Worm (Caenorhabditis elegans): ENCODE data around the gene fbxa-71.

The fbxa-71 gene

DNA sequence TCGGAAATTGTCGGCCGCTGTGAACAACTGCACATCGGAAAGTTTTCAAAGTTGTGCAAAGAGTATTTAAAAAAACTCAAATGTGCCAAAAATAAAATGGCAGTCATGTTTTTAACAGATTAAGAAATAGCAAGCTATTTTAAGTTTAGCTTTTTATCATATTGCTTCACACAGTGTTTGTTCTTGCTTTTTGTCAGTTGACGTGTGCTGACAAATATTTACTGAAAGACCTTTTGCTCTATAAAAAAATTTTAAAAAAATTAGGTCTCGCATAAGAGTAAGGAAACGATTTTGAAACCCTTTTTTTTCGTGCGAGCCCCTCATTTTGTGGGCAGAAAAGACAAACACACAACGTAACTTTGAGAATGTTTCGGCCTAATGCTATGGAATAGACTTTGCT is at the start of gene fbxa-71:
TSS of gene fbxa-71 (plus strand) at position 301 of the 400 bp plus-strand sequence.
- TF ChIP-seq B0310.2 (tag; optimal IDR thresholded peaks at IDR 0.05) (no peak), flt-1 (GFP tag; IDR thresholded peaks at IDR 0.05) (no peak), ets-7 (tag; optimal IDR thresholded peaks at IDR 0.05) (no peak), aly-1 (tag; optimal IDR thresholded peaks at IDR 0.05) (no peak), hmg-4 (GFP tag; optimal IDR thresholded peaks at IDR 0.05) (no peak)

DNA sequence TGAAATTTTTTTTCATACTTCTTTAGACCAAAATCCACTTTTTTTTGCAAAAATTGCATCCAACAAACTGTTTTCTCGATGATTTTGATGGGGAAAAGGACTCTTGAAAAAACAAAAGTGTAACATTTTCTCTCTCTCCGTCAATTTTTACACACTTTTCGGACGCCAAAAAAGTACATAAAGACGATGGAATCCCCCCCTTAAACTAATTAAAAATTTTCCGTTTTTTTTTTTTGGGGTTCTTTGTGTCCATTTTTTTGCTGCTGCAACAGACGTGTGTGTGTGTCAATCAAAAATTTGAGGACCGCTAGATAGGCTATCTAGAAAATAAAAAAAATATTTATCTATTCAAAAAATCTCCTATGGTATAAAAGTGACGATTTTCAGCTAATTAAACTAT is 47.8 kb upstream of the fbxa-71 start, which contains the start of gene C39B5.5:
TSS of gene C39B5.5 (plus strand) at position 301 of the 400 bp plus-strand sequence.
- no peak for TF ChIP-seq hnd-1 (tag; optimal IDR thresholded peaks at IDR 0.05)

DNA sequence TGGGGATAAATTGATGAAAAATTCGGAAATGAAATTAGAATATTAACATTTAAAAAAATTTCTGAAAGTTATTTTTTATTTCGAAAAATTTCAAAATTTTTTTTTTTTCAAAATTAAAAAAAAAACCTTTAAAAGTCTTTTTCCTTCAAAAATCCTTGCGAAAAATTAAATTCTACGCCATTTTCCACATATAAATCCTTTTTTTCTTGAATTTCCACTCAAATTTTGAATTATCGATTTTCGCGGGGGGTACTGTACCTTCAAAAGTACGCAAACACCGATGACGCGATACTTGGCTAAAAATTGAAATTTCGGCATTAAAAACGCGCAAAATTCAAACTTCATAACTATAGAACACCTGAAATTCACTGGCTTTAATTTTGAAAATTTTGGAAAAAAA is 45.0 kb upstream of the fbxa-71 start:
- no peak for TF ChIP-seq aly-1 (tag; optimal IDR thresholded peaks at IDR 0.05)
- TF ChIP-seq flt-1 (GFP tag; IDR thresholded peaks at IDR 0.05), result no peak
- TF ChIP-seq tbx-11 (GFP tag; IDR thresholded peaks at IDR 0.05), result no peak
- TF ChIP-seq hmbx-1 (tag; optimal IDR thresholded peaks at IDR 0.05), result no peak
- no peak for TF ChIP-seq B0310.2 (tag; optimal IDR thresholded peaks at IDR 0.05)
- TF ChIP-seq hmg-4 (GFP tag; optimal IDR thresholded peaks at IDR 0.05), result no peak
- no peak for TF ChIP-seq F13C5.2 (tag; optimal IDR thresholded peaks at IDR 0.05)
- no peak for TF ChIP-seq tbx-37 (GFP tag; conservative IDR thresholded peaks at IDR 0.05)
- no peak for TF ChIP-seq scrt-1 (GFP tag; IDR thresholded peaks at IDR 0.05)
- TF ChIP-seq ceh-13 (GFP tag; optimal IDR thresholded peaks at IDR 0.05), result no peak
- TF ChIP-seq sea-1 (GFP tag; conservative IDR thresholded peaks at IDR 0.05), result no peak
- no peak for TF ChIP-seq ama-1 (optimal IDR thresholded peaks at IDR 0.05)
- no peak for TF ChIP-seq hnd-1 (tag; optimal IDR thresholded peaks at IDR 0.05)

DNA sequence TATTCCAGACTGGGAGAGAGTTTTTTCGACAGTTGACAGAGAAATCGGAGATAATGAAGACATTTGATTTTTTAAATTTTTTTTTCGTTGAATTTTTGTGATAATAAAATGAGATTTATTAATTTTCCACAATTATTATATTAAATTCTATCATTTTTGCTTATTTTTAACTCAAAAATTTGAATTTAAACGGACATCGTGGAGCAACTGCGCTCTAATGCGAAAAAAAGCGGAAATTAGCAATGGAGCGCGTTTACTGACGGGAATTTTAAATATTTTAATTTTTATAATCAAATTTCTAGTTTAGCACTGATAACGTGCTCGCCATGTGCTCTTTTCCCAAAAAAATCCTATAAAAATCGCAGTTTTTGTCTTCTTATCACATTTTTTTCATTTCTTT is 44.5 kb upstream of the fbxa-71 start, which contains the start of gene C39B5.14:
TSS of gene C39B5.14 (plus strand) at position 301 of the 400 bp plus-strand sequence.
- TF ChIP-seq scrt-1 (GFP tag; IDR thresholded peaks at IDR 0.05) (no peak), pes-1 (GFP tag; IDR thresholded peaks at IDR 0.05) (no peak), ets-7 (tag; optimal IDR thresholded peaks at IDR 0.05) (no peak), hmg-4 (GFP tag; optimal IDR thresholded peaks at IDR 0.05) (no peak), ama-1 (optimal IDR thresholded peaks at IDR 0.05) (no peak), aly-1 (tag; optimal IDR thresholded peaks at IDR 0.05) (no peak), tbx-37 (GFP tag; conservative IDR thresholded peaks at IDR 0.05) (no peak), tra-4 (tag; optimal IDR thresholded peaks at IDR 0.05) (no peak), ceh-36 (tag; optimal IDR thresholded peaks at IDR 0.05) (no peak), tbx-11 (GFP tag; IDR thresholded peaks at IDR 0.05) (no peak), hmbx-1 (tag; optimal IDR thresholded peaks at IDR 0.05) (no peak)

- TF ChIP-seq ceh-36 (tag; optimal IDR thresholded peaks at IDR 0.05), result no peak
- TF ChIP-seq scrt-1 (GFP tag; IDR thresholded peaks at IDR 0.05), result no peak
Measured at ce11 chrIII:2212343-2212742, 43.3 kb upstream of the fbxa-71 start.

DNA sequence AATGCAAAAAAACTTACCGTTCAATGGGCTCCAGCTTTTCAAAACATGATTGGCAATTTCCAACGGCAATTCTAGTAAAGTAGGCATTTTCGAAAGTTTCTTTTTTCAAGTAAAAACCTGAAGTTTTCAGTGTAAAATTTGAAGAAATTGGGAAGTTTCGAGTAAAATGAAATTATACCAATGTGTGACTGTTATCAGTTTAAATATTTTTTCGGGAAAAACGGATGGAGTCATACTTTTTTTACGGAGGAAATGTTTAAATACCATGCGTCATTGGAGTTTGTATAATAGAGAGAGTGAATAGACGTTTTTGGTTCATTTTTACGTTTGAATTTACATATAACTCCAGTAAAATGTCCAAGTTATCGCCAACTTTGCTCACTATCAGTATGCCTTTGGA is 36.2 kb upstream of the fbxa-71 start, which contains the start of gene fbxa-12:
TSS of gene fbxa-12 (plus strand) at position 301 of the 400 bp plus-strand sequence.
- no peak for TF ChIP-seq tbx-37 (GFP tag; conservative IDR thresholded peaks at IDR 0.05)
- no peak for TF ChIP-seq sea-1 (GFP tag; conservative IDR thresholded peaks at IDR 0.05)
- no peak for TF ChIP-seq pes-1 (GFP tag; IDR thresholded peaks at IDR 0.05)
- no peak for TF ChIP-seq flt-1 (GFP tag; IDR thresholded peaks at IDR 0.05)
- no peak for TF ChIP-seq hmbx-1 (tag; optimal IDR thresholded peaks at IDR 0.05)
- no peak for TF ChIP-seq ceh-13 (GFP tag; optimal IDR thresholded peaks at IDR 0.05)
- no peak for TF ChIP-seq F13C5.2 (tag; optimal IDR thresholded peaks at IDR 0.05)
- no peak for TF ChIP-seq ceh-36 (tag; optimal IDR thresholded peaks at IDR 0.05)
- TF ChIP-seq hmg-4 (GFP tag; optimal IDR thresholded peaks at IDR 0.05), result no peak
- no peak for TF ChIP-seq hnd-1 (tag; optimal IDR thresholded peaks at IDR 0.05)
- TF ChIP-seq ets-7 (tag; optimal IDR thresholded peaks at IDR 0.05), result no peak
- no peak for TF ChIP-seq aly-1 (tag; optimal IDR thresholded peaks at IDR 0.05)
- TF ChIP-seq B0310.2 (tag; optimal IDR thresholded peaks at IDR 0.05), result no peak
- TF ChIP-seq ama-1 (optimal IDR thresholded peaks at IDR 0.05), result no peak
- TF ChIP-seq tbx-11 (GFP tag; IDR thresholded peaks at IDR 0.05), result no peak
- no peak for TF ChIP-seq scrt-1 (GFP tag; IDR thresholded peaks at IDR 0.05)
- TF ChIP-seq tra-4 (tag; optimal IDR thresholded peaks at IDR 0.05), result no peak

DNA sequence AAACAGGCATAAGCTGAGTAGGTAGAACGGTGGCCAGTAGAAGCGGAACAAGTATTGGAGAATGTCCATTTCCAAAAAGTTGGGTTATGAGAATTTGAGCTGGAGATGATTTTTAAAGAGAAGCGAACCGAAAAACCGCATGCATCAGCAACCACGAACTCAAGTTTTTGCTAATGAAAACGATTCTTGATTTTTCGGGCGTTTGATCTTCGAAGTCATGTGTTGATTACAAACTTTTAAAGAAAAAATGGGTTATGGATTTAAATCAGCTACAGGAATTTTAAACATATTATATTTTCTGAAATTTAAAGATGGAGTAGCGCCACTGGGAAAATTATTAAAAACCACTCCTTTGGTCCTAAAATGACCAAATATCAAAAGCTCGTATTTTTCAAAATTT is 31.7 kb upstream of the fbxa-71 start, which contains the start of gene srd-65:
TSS of gene srd-65 (minus strand) at position 101 of the 400 bp plus-strand sequence.
- TF ChIP-seq tbx-11 (GFP tag; IDR thresholded peaks at IDR 0.05), result no peak
- TF ChIP-seq tra-4 (tag; optimal IDR thresholded peaks at IDR 0.05), result no peak
- TF ChIP-seq pes-1 (GFP tag; IDR thresholded peaks at IDR 0.05), result no peak
- no peak for TF ChIP-seq sea-1 (GFP tag; conservative IDR thresholded peaks at IDR 0.05)
- no peak for TF ChIP-seq ama-1 (optimal IDR thresholded peaks at IDR 0.05)
- TF ChIP-seq aly-1 (tag; optimal IDR thresholded peaks at IDR 0.05), result no peak
- TF ChIP-seq hmg-4 (GFP tag; optimal IDR thresholded peaks at IDR 0.05), result no peak
- no peak for TF ChIP-seq hmbx-1 (tag; optimal IDR thresholded peaks at IDR 0.05)

DNA sequence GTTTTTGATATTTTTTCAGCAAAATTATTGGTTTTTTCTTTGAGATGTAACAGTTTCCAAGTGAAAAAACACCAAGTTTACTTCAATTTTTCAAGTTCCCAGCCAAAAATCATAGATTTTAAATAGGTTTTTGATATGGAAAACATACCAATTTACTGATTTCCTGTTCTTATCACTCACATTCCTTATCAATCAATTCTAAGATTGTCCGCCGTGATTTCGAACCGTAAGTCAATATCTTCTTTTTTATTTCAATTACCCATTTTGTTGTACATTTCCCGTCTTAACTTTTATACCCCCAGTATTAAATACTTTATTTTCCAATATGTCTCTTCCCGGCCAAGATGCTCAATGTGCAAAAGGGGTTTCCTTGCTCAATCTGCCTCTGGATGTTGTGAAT is 31.1 kb upstream of the fbxa-71 start, which contains the start of gene fbxa-38:
TSS of gene fbxa-38 (plus strand) at position 195 of the 400 bp plus-strand sequence.
- no peak for TF ChIP-seq tbx-37 (GFP tag; conservative IDR thresholded peaks at IDR 0.05)
- no peak for TF ChIP-seq scrt-1 (GFP tag; IDR thresholded peaks at IDR 0.05)
- TF ChIP-seq ets-7 (tag; optimal IDR thresholded peaks at IDR 0.05), result no peak
- no peak for TF ChIP-seq pes-1 (GFP tag; IDR thresholded peaks at IDR 0.05)
- TF ChIP-seq aly-1 (tag; optimal IDR thresholded peaks at IDR 0.05), result no peak
- TF ChIP-seq hmg-4 (GFP tag; optimal IDR thresholded peaks at IDR 0.05), result no peak
- TF ChIP-seq tra-4 (tag; optimal IDR thresholded peaks at IDR 0.05), result no peak
- no peak for TF ChIP-seq ceh-36 (tag; optimal IDR thresholded peaks at IDR 0.05)
- TF ChIP-seq hnd-1 (tag; optimal IDR thresholded peaks at IDR 0.05), result no peak
- TF ChIP-seq sea-1 (GFP tag; conservative IDR thresholded peaks at IDR 0.05), result no peak
- no peak for TF ChIP-seq flt-1 (GFP tag; IDR thresholded peaks at IDR 0.05)
- TF ChIP-seq ceh-13 (GFP tag; optimal IDR thresholded peaks at IDR 0.05), result no peak
- no peak for TF ChIP-seq hmbx-1 (tag; optimal IDR thresholded peaks at IDR 0.05)
- TF ChIP-seq tbx-11 (GFP tag; IDR thresholded peaks at IDR 0.05), result no peak
- TF ChIP-seq B0310.2 (tag; optimal IDR thresholded peaks at IDR 0.05), result no peak
- no peak for TF ChIP-seq F13C5.2 (tag; optimal IDR thresholded peaks at IDR 0.05)

Measured in whole organism, early embryonic.